Worm (Caenorhabditis elegans) whole organism, L3 larva: ENCODE data around the gene trim-21.
"Not testable (repeated sequence)": the region's sequence is repeated elsewhere in the genome, so short reads cannot be mapped to it uniquely, and the experiment has no call there.

Experiments used
- ZK546.5 ChIP-seq: sonication (generic microtip); optimal IDR thresholded peaks from 2 replicates; lab custom pipeline; 2017; ENCODE audit warnings: missing biosample characterization, missing genetic modification characterization
- aly-2 ChIP-seq: fragments of 150-350 bp; optimal IDR thresholded peaks from 2 replicates; lab custom pipeline; 2014; ENCODE audit warnings: missing biosample characterization, missing genetic modification characterization
- ama-1 ChIP-seq: fragments of 150-350 bp; optimal IDR thresholded peaks from 2 replicates; lab custom pipeline; 2018
- ceh-16 ChIP-seq: sonication (generic microtip); optimal IDR thresholded peaks from 2 replicates; lab custom pipeline; 2017; ENCODE audit warnings: missing biosample characterization, missing genetic modification characterization
- ceh-28 ChIP-seq: fragments of 150-350 bp; optimal IDR thresholded peaks from 2 replicates; lab custom pipeline; 2014; ENCODE audit warnings: missing biosample characterization, missing genetic modification reagents, missing genetic modification characterization
- ceh-82 ChIP-seq: fragments of 150-350 bp; optimal IDR thresholded peaks from 2 replicates; lab custom pipeline; 2014; ENCODE audit warnings: missing biosample characterization, missing genetic modification characterization
- ceh-9 ChIP-seq: sonication (generic microtip); optimal IDR thresholded peaks from 2 replicates; lab custom pipeline; 2018; ENCODE audit warnings: missing biosample characterization, missing genetic modification characterization
- egl-27 ChIP-seq: sonication (generic microtip); optimal IDR thresholded peaks from 4 replicates; lab custom pipeline; 2017; ENCODE audit warnings: missing biosample characterization, missing genetic modification reagents, missing genetic modification characterization
- egl-5 ChIP-seq: fragments of 150-350 bp; optimal IDR thresholded peaks from 2 replicates; lab custom pipeline; 2017; ENCODE audit warnings: missing biosample characterization, missing genetic modification reagents, missing genetic modification characterization, inconsistent platforms
- elt-1 ChIP-seq: fragments of 150-350 bp; optimal IDR thresholded peaks from 2 replicates; lab custom pipeline; 2014; ENCODE audit warnings: missing biosample characterization, missing genetic modification characterization
- elt-2 ChIP-seq: sonication (generic microtip); optimal IDR thresholded peaks from 2 replicates; lab custom pipeline; 2016; ENCODE audit warnings: missing genetic modification reagents, mild to moderate bottlenecking, missing genetic modification characterization, missing compliant biosample characterization
- fkh-10 ChIP-seq: sonication (generic microtip); optimal IDR thresholded peaks from 2 replicates; lab custom pipeline; 2017; ENCODE audit warnings: missing biosample characterization, missing genetic modification reagents, missing genetic modification characterization
- fkh-2 ChIP-seq: fragments of 150-350 bp; optimal IDR thresholded peaks from 2 replicates; lab custom pipeline; 2014; ENCODE audit warnings: missing biosample characterization, missing genetic modification reagents, missing genetic modification characterization
- fos-1 ChIP-seq: fragments of 150-350 bp; optimal IDR thresholded peaks from 2 replicates; lab custom pipeline; 2014; ENCODE audit warnings: missing biosample characterization, missing genetic modification characterization
- hmg-11 ChIP-seq: sonication (generic microtip); optimal IDR thresholded peaks from 2 replicates; lab custom pipeline; 2016; ENCODE audit warnings: missing genetic modification characterization, missing compliant biosample characterization
- lin-39 ChIP-seq: fragments of 150-350 bp; optimal IDR thresholded peaks from 2 replicates; lab custom pipeline; 2018; ENCODE audit warnings: missing biosample characterization, missing genetic modification reagents, missing genetic modification characterization
- lsy-12 ChIP-seq: sonication (generic microtip); optimal IDR thresholded peaks from 2 replicates; lab custom pipeline; 2016; ENCODE audit warnings: mild to moderate bottlenecking, missing genetic modification characterization, missing compliant biosample characterization
- mdl-1 ChIP-seq: fragments of 150-350 bp; optimal IDR thresholded peaks from 2 replicates; lab custom pipeline; 2014; ENCODE audit warnings: missing biosample characterization, missing genetic modification characterization
- nfya-1 ChIP-seq: sonication (generic microtip); optimal IDR thresholded peaks from 2 replicates; lab custom pipeline; 2017; ENCODE audit warnings: missing genetic modification characterization, mild to moderate bottlenecking, missing compliant biosample characterization, antibody characterized with exemption, moderate library complexity; ENCODE audit not compliant: insufficient read depth
- nhr-11 ChIP-seq: fragments of 150-350 bp; optimal IDR thresholded peaks from 2 replicates; lab custom pipeline; 2014; ENCODE audit warnings: missing biosample characterization, missing genetic modification characterization
- nhr-12 ChIP-seq: fragments of 150-350 bp; optimal IDR thresholded peaks from 2 replicates; lab custom pipeline; 2014; ENCODE audit warnings: missing biosample characterization, missing genetic modification characterization
- nhr-23 ChIP-seq: fragments of 150-350 bp; optimal IDR thresholded peaks from 2 replicates; lab custom pipeline; 2014; ENCODE audit warnings: missing biosample characterization, missing genetic modification reagents, missing genetic modification characterization
- nhr-25 ChIP-seq: sonication (generic microtip); optimal IDR thresholded peaks from 2 replicates; lab custom pipeline; 2017; ENCODE audit warnings: missing biosample characterization, missing genetic modification characterization
- nhr-28 ChIP-seq: fragments of 150-350 bp; optimal IDR thresholded peaks from 2 replicates; lab custom pipeline; 2014; ENCODE audit warnings: missing biosample characterization, missing genetic modification characterization
- nhr-43 ChIP-seq: sonication (generic microtip); optimal IDR thresholded peaks from 2 replicates; lab custom pipeline; 2016; ENCODE audit warnings: mild to moderate bottlenecking, missing genetic modification characterization, missing compliant biosample characterization; ENCODE audit not compliant: poor library complexity, severe bottlenecking
- nhr-77 ChIP-seq: fragments of 150-350 bp; optimal IDR thresholded peaks from 2 replicates; lab custom pipeline; 2014; ENCODE audit warnings: missing biosample characterization, missing genetic modification characterization
- pha-4 ChIP-seq: fragments of 150-350 bp; optimal IDR thresholded peaks from 2 replicates; lab custom pipeline; 2014; ENCODE audit warnings: missing biosample characterization, missing genetic modification reagents, missing genetic modification characterization
- pqm-1 ChIP-seq: fragments of 150-350 bp; optimal IDR thresholded peaks from 2 replicates; lab custom pipeline; 2017; ENCODE audit warnings: missing biosample characterization, missing genetic modification characterization, inconsistent platforms
- sea-2 ChIP-seq: fragments of 150-350 bp; sonication (generic microtip); optimal IDR thresholded peaks from 4 replicates; lab custom pipeline; 2014; ENCODE audit warnings: missing biosample characterization, missing genetic modification reagents, missing genetic modification characterization
- skn-1 ChIP-seq: fragments of 150-350 bp; optimal IDR thresholded peaks from 2 replicates; lab custom pipeline; 2014; ENCODE audit warnings: missing biosample characterization, missing genetic modification characterization
- snpc-4 ChIP-seq: fragments of 150-350 bp; optimal IDR thresholded peaks from 2 replicates; lab custom pipeline; 2014; ENCODE audit warnings: missing biosample characterization, missing genetic modification characterization
- zag-1 ChIP-seq: fragments of 150-350 bp; optimal IDR thresholded peaks from 2 replicates; lab custom pipeline; 2014; ENCODE audit warnings: missing biosample characterization, missing genetic modification characterization
- ztf-11 ChIP-seq: fragments of 150-350 bp; optimal IDR thresholded peaks from 2 replicates; lab custom pipeline; 2014; ENCODE audit warnings: missing biosample characterization, missing genetic modification characterization
- ztf-4 ChIP-seq: fragments of 150-350 bp; optimal IDR thresholded peaks from 2 replicates; lab custom pipeline; 2014; ENCODE audit warnings: missing biosample characterization, missing genetic modification characterization

trim-21 gene

DNA sequence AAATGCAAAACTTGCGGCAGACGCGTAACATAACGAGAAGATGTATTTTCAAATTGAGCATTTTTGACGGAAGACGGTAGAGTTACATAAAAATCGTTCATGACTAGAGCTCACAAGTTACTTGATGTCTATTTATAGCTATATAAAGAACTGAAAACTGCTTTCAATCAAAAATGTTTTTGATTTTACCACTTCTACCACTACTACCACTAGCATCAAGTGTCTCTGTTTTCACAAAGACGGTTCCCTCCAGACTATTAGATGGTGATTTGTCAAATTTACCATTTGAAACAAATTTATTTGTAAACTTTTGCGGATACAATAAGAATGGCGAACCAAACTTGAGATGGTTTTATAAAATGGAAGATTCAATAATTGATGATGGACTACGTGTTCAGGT, 30.0 kb downstream of the trim-21 start, which contains the start of gene K09F6.9:
K09F6.9 (minus strand) TSS at position 101 of the 400 bp plus-strand sequence.
- not testable (repeated sequence) for TF ChIP-seq nhr-77, ceh-82, ztf-4 (tag; lab: Kevin White, UChicago)

DNA sequence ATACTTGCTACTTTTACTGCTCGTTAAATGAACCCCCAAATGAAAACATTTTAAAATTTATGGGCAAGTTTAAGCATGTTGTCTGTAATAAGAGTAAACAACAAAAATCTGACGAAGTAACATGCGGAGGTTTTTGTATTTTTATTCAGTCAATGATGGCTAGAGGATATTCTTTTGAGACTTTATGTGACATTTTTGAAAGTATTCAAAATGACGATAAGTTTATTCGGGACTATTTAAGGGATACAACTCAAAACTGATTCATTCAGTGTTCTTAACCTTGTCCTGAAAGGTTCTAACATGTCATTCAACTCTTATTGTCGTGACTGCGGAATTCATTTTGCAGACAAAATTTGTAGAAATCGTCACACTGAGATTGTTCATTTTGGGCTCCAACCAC, 32.8 kb downstream of the trim-21 start, which contains the start of gene K09F6.11:
K09F6.11 (plus strand) TSS at position 301 of the 400 bp plus-strand sequence.
- TF ChIP-seq ceh-9 (tag; lab: Kevin White, UChicago) (no peak), pqm-1 (tag; lab: Kevin White, UChicago) (no peak), ceh-28 (no peak), skn-1 (tag; lab: Kevin White, UChicago) (no peak), nhr-25 (tag; lab: Kevin White, UChicago) (no peak), zag-1 (tag; lab: Kevin White, UChicago) (no peak), snpc-4 (tag; lab: Kevin White, UChicago) (no peak), ztf-11 (tag; lab: Kevin White, UChicago) (no peak), fkh-2 (tag; lab: Kevin White, UChicago) (no peak), ztf-4 (tag; lab: Kevin White, UChicago) (no peak), nhr-77 (tag; lab: Kevin White, UChicago) (no peak), ceh-16 (tag; lab: Kevin White, UChicago) (no peak), hmg-11 (tag; lab: Kevin White, UChicago) (no peak)
- TF ChIP-seq, all 47 proteins: peak for 0

DNA sequence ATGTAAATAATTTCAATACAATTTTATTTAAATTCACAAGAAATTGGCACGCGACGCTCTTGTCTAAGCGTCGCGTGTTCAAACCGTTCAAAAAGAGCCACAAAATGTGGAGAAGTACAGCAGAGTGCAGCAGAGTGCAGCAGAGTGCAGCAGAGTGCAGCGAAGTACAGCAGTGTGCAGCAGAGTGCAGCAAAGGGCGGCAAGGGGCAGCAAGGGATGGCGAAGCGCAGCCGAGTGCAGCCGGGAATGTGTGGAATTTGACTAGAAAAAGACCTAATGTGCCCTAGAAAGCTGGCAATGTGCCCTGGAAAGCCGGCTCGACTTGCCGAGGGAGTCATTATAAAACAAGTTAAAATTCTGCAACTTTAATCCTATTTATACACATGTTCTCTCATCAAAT, 33.4 kb downstream of the trim-21 start, which contains the start of gene K09F6.6:
K09F6.6 (minus strand) TSS at position 43 of the 400 bp plus-strand sequence.
- TF ChIP-seq nhr-23 (tag; lab: Kevin White, UChicago) (no peak), lsy-12 (tag; lab: Kevin White, UChicago) (no peak), nhr-11 (tag; lab: Kevin White, UChicago) (no peak), fos-1 (tag; lab: Kevin White, UChicago) (no peak), egl-27 (no peak), nhr-43 (tag; lab: Kevin White, UChicago) (no peak), sea-2 (GFP tag; lab: Kevin White, UChicago) (no peak), elt-2 (tag; lab: Kevin White, UChicago) (no peak), egl-5 (tag; lab: Kevin White, UChicago) (no peak), ZK546.5 (tag; lab: Kevin White, UChicago) (no peak), fkh-10 (GFP tag; lab: Kevin White, UChicago) (no peak), nhr-12 (tag; lab: Kevin White, UChicago) (no peak), ztf-11 (tag; lab: Kevin White, UChicago) (no peak), lin-39 (tag; lab: Kevin White, UChicago) (no peak), aly-2 (tag; lab: Kevin White, UChicago) (no peak), snpc-4 (tag; lab: Kevin White, UChicago) (no peak), ceh-16 (tag; lab: Kevin White, UChicago) (no peak), ama-1 (lab: Kevin White, UChicago) (no peak), nhr-77 (tag; lab: Kevin White, UChicago) (no peak)

DNA sequence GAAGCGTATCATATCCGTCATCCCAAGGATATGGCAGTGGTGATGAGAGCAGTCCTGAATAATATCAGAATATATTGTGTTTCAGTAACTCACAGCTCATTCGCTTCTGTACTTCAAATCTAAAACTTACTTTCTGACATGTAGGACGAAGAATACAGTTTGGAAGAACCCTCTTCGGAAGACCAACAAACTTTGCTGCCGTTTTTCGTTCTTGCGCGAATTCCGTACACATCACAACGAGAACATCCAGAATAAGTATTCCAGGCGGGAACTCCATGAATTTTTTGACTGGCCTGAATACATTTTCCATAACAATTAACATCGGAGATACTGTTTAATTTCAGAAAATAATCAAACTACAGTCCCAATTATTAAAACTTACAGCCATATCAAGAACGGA, 35.2 kb downstream of the trim-21 start, which contains the start of gene K09F6.15:
K09F6.15 (minus strand) TSS at position 101 of the 400 bp plus-strand sequence.
- TF ChIP-seq nhr-28 (no peak), elt-1 (tag; lab: Kevin White, UChicago) (no peak), nfya-1 (tag; lab: Kevin White, UChicago) (no peak), mdl-1 (tag; lab: Kevin White, UChicago) (no peak)

DNA sequence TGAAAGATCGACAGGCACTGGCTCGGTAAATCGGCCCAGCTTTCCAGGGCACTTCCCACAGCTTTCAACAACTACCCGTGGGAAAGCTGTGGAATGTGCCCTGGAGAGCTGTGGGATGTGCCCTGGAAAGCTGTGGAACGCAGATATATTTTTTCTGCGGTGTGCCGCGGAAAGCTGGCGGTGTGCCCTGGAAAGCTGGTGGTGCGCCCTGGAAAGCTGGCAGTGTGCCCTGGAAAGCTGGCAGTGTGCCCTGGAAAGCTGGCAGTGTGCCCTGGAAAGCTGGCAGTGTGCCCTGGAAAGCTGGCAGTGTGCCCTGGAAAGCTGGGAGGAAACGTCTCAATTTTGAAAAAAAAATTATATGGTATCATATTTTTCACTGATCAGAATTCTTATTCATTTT, 38.9 kb downstream of the trim-21 start:
- TF ChIP-seq zag-1 (tag; lab: Kevin White, UChicago) (no peak), nhr-23 (tag; lab: Kevin White, UChicago) (no peak), snpc-4 (tag; lab: Kevin White, UChicago) (no peak), ceh-9 (tag; lab: Kevin White, UChicago) (no peak), elt-1 (tag; lab: Kevin White, UChicago) (no peak), pha-4 (no peak)
- TF ChIP-seq, all 47 proteins: peak for 0
